Fruit fly (Drosophila melanogaster) whole organism, prepupa: ENCODE measurements around the gene ND-B17.2.

Experiments
- Blimp-1 ChIP-seq: fragments of 200-800 bp; sonication (Bioruptor generic); optimal IDR thresholded peaks from 3 replicates; lab custom pipeline; 2017; ENCODE audit warnings: missing biosample characterization, missing genetic modification characterization, mild to moderate bottlenecking, moderate library complexity, missing genetic modification reagents
- CG11294 ChIP-seq: fragments of 200-800 bp; sonication (Bioruptor generic); IDR thresholded peaks from 2 replicates; pipeline ENCODE4 v1.3.6; 2022; ENCODE audit warnings: missing biosample characterization, missing genetic modification characterization
- CG11762 ChIP-seq: fragments of 200-800 bp; sonication (Bioruptor generic); optimal IDR thresholded peaks from 3 replicates; lab custom pipeline; 2016; ENCODE audit warnings: missing biosample characterization, missing genetic modification characterization; ENCODE audit not compliant: insufficient read depth
- CG11902 ChIP-seq: fragments of 200-800 bp; sonication (Bioruptor generic); optimal IDR thresholded peaks from 3 replicates; lab custom pipeline; 2016; ENCODE audit warnings: missing biosample characterization, missing genetic modification characterization
- CG15336 ChIP-seq: fragments of 200-800 bp; sonication (Bioruptor generic); IDR thresholded peaks from 2 replicates; pipeline ENCODE4 v1.3.6; 2022; ENCODE audit warnings: missing biosample characterization, missing genetic modification characterization
- CG16779 ChIP-seq: fragments of 200-800 bp; sonication (Bioruptor generic); optimal IDR thresholded peaks from 3 replicates; lab custom pipeline; 2017; ENCODE audit warnings: missing biosample characterization, mild to moderate bottlenecking, missing genetic modification characterization
- CG3032 ChIP-seq: fragments of 200-800 bp; optimal IDR thresholded peaks from 2 replicates; lab custom pipeline; 2019; ENCODE audit warnings: missing biosample characterization, mild to moderate bottlenecking, missing genetic modification characterization, moderate library complexity
- CG32006 ChIP-seq: fragments of 200-800 bp; sonication (Bioruptor generic); optimal IDR thresholded peaks from 3 replicates; lab custom pipeline; 2017; ENCODE audit warnings: missing biosample characterization, mild to moderate bottlenecking, missing genetic modification characterization
- CG34406 ChIP-seq: fragments of 200-800 bp; sonication (Bioruptor generic); optimal IDR thresholded peaks from 3 replicates; lab custom pipeline; 2016; ENCODE audit warnings: missing biosample characterization, missing genetic modification characterization
- CG3919 ChIP-seq: fragments of 200-800 bp; sonication (Bioruptor generic); optimal IDR thresholded peaks from 3 replicates; lab custom pipeline; 2016; ENCODE audit warnings: missing biosample characterization, missing genetic modification characterization
- CG4318 ChIP-seq: fragments of 200-800 bp; sonication (Bioruptor generic); optimal IDR thresholded peaks from 3 replicates; lab custom pipeline; 2017; ENCODE audit warnings: missing biosample characterization, mild to moderate bottlenecking, missing genetic modification characterization
- CG6276 ChIP-seq: fragments of 200-800 bp; sonication (Bioruptor generic); optimal IDR thresholded peaks from 2 replicates; lab custom pipeline; 2017; ENCODE audit warnings: missing biosample characterization, mild to moderate bottlenecking, missing genetic modification characterization
- CG6808 ChIP-seq: fragments of 200-800 bp; sonication (Bioruptor generic); optimal IDR thresholded peaks from 3 replicates; lab custom pipeline; 2017; ENCODE audit warnings: missing biosample characterization, missing genetic modification characterization, mild to moderate bottlenecking, moderate library complexity, missing genetic modification reagents
- CG6854 ChIP-seq: fragments of 200-800 bp; sonication (Bioruptor generic); optimal IDR thresholded peaks from 2 replicates; lab custom pipeline; 2017; ENCODE audit warnings: missing biosample characterization, mild to moderate bottlenecking, missing genetic modification characterization
- CG8319 ChIP-seq: fragments of 200-800 bp; sonication (Bioruptor generic); optimal IDR thresholded peaks from 3 replicates; lab custom pipeline; 2016; ENCODE audit warnings: missing biosample characterization, missing genetic modification characterization
- CG8632 ChIP-seq: fragments of 200-800 bp; sonication (Bioruptor generic); optimal IDR thresholded peaks from 3 replicates; lab custom pipeline; 2016; ENCODE audit warnings: missing biosample characterization, missing genetic modification characterization
- Eip75B ChIP-seq: fragments of 200-800 bp; sonication (Bioruptor generic); optimal IDR thresholded peaks from 3 replicates; lab custom pipeline; 2016; ENCODE audit warnings: missing biosample characterization, missing genetic modification characterization
- Eip78C ChIP-seq: fragments of 200-800 bp; sonication (Bioruptor generic); peaks from one replicate; lab custom pipeline; 2016; ENCODE audit warnings: missing biosample characterization, missing genetic modification characterization
- Eip93F ChIP-seq: fragments of 200-800 bp; sonication (Bioruptor generic); optimal IDR thresholded peaks from 2 replicates; lab custom pipeline; 2016; ENCODE audit warnings: missing biosample characterization, mild to moderate bottlenecking, missing genetic modification characterization
- Ets96B ChIP-seq: fragments of 200-800 bp; optimal IDR thresholded peaks from 2 replicates; lab custom pipeline; 2019; ENCODE audit warnings: missing biosample characterization, mild to moderate bottlenecking, missing genetic modification characterization, moderate library complexity
- Gug ChIP-seq: fragments of 200-800 bp; sonication (Bioruptor generic); IDR thresholded peaks from 2 replicates; pipeline ENCODE4 v1.3.6; 2022; ENCODE audit warnings: missing biosample characterization, missing genetic modification characterization
- Hr38 ChIP-seq: sonication (Bioruptor generic); optimal IDR thresholded peaks from 2 replicates; lab custom pipeline; 2016; ENCODE audit warnings: missing biosample characterization, missing genetic modification characterization
- Hr39 ChIP-seq: fragments of 200-800 bp; sonication (Bioruptor generic); optimal IDR thresholded peaks from 2 replicates; lab custom pipeline; 2016; ENCODE audit warnings: missing biosample characterization, missing genetic modification characterization
- Lpt ChIP-seq: fragments of 200-800 bp; sonication (Bioruptor generic); optimal IDR thresholded peaks from 3 replicates; lab custom pipeline; 2016; ENCODE audit warnings: missing biosample characterization, missing genetic modification characterization
- Met ChIP-seq: fragments of 200-800 bp; sonication (Bioruptor generic); optimal IDR thresholded peaks from 3 replicates; lab custom pipeline; 2016; ENCODE audit warnings: missing biosample characterization, missing genetic modification characterization
- OdsH ChIP-seq: fragments of 200-800 bp; sonication (Bioruptor generic); optimal IDR thresholded peaks from 3 replicates; lab custom pipeline; 2016; ENCODE audit warnings: missing biosample characterization, missing genetic modification characterization
- Smox ChIP-seq: fragments of 200-800 bp; sonication (Bioruptor generic); optimal IDR thresholded peaks from 3 replicates; lab custom pipeline; 2016; ENCODE audit warnings: missing biosample characterization, missing genetic modification characterization
- Sox102F ChIP-seq: fragments of 200-800 bp; sonication (Bioruptor generic); optimal IDR thresholded peaks from 2 replicates; lab custom pipeline; 2016; ENCODE audit warnings: missing biosample characterization, mild to moderate bottlenecking, missing genetic modification characterization
- Sox14 ChIP-seq: fragments of 200-800 bp; sonication (Bioruptor generic); optimal IDR thresholded peaks from 3 replicates; lab custom pipeline; 2016; ENCODE audit warnings: missing biosample characterization, missing genetic modification characterization
- Sox15 ChIP-seq: fragments of 200-800 bp; sonication (Bioruptor generic); optimal IDR thresholded peaks from 3 replicates; lab custom pipeline; 2016; ENCODE audit warnings: missing biosample characterization, missing genetic modification characterization
- achi ChIP-seq: fragments of 200-800 bp; sonication (Bioruptor generic); optimal IDR thresholded peaks from 3 replicates; lab custom pipeline; 2016; ENCODE audit warnings: missing biosample characterization, missing genetic modification characterization
- esn ChIP-seq: fragments of 200-800 bp; sonication (Bioruptor generic); optimal IDR thresholded peaks from 2 replicates; lab custom pipeline; 2016; ENCODE audit warnings: missing biosample characterization, mild to moderate bottlenecking, missing genetic modification characterization, moderate library complexity
- lz ChIP-seq: fragments of 200-800 bp; sonication (Bioruptor generic); optimal IDR thresholded peaks from 3 replicates; lab custom pipeline; 2016; ENCODE audit warnings: missing biosample characterization, missing genetic modification characterization
- net ChIP-seq: fragments of 200-800 bp; sonication (Bioruptor generic); optimal IDR thresholded peaks from 3 replicates; lab custom pipeline; 2016; ENCODE audit warnings: missing biosample characterization, missing genetic modification characterization
- pdm3 ChIP-seq: fragments of 200-800 bp; sonication (Bioruptor generic); optimal IDR thresholded peaks from 3 replicates; lab custom pipeline; 2016; ENCODE audit warnings: missing biosample characterization, missing genetic modification characterization
- spab ChIP-seq: fragments of 200-800 bp; sonication (Bioruptor generic); optimal IDR thresholded peaks from 2 replicates; lab custom pipeline; 2017; ENCODE audit warnings: missing biosample characterization, mild to moderate bottlenecking, missing genetic modification characterization, missing genetic modification reagents
- ss ChIP-seq, 2 experiments: fragments of 200-800 bp; sonication (Bioruptor generic); optimal IDR thresholded peaks; 2 replicates in 1 of 2; 3 replicates in 1 of 2; lab custom pipeline; 2017 to 2018; ENCODE audit warnings: mild to moderate bottlenecking in 2 of 2, missing biosample characterization in 2 of 2, missing genetic modification characterization in 2 of 2, moderate library complexity in 1 of 2
- svp ChIP-seq: fragments of 200-800 bp; sonication (Bioruptor generic); peaks from one replicate; lab custom pipeline; 2016; ENCODE audit warnings: missing biosample characterization, missing genetic modification characterization
- topi ChIP-seq: fragments of 200-800 bp; sonication (Bioruptor generic); optimal IDR thresholded peaks from 3 replicates; lab custom pipeline; 2016; ENCODE audit warnings: missing biosample characterization, missing genetic modification characterization

ND-B17.2 gene

dm6 chr2L:2584461-2585056, 4.6 kb upstream of the ND-B17.2 start (continued):
- TF ChIP-seq CG11762 (GFP tag; lab: Kevin White, UChicago) (no peak), Hr39 (peak; percentile 23), Met (no peak), ss (GFP tag; optimal IDR thresholded peaks at IDR 0.05; lab: Kevin White, UChicago) (no peak), Smox (GFP tag; lab: Kevin White, UChicago) (no peak), Eip75B (GFP tag; lab: Kevin White, UChicago) (no peak), achi (GFP tag; lab: Kevin White, UChicago) (peak; percentile 6), OdsH (no peak), CG15336 (GFP tag; lab: Robert Waterston, UW) (peak; percentile 57), CG6276 (GFP tag; lab: Kevin White, UChicago) (no peak), CG8319 (GFP tag; lab: Kevin White, UChicago) (no peak), Sox15 (GFP tag; lab: Kevin White, UChicago) (no peak), CG4318 (no peak), Eip78C (GFP tag; lab: Kevin White, UChicago) (peak; percentile 85), CG11902 (GFP tag; lab: Kevin White, UChicago) (no peak), spab (GFP tag; lab: Kevin White, UChicago) (peak; percentile 40), Lpt (GFP tag; lab: Kevin White, UChicago) (no peak), pdm3 (no peak), Blimp-1 (no peak), CG11294 (GFP tag; lab: Robert Waterston, UW) (no peak), CG3032 (tag; lab: Kevin White, UChicago) (no peak), CG8632 (GFP tag; lab: Kevin White, UChicago) (no peak), net (GFP tag; lab: Kevin White, UChicago) (no peak), Sox102F (GFP tag; lab: Kevin White, UChicago) (no peak)

DNA sequence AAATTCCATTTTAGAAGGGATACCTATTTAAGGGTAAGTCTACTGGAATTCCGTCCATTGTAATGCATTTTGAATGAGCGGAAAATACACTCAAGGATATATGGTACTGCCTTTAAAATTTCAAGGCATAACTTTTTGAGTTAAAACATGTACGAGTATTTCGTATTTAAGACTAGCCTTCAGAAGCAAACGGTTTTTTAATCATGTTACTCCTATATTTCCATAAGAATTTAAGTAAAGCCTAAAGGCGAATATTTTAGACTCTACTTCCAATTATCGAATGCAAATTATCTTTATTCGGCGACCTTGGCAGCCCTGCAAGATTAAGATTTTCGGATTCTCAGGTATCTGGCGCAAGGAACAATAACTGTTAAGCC, 2.6 kb downstream of the ND-B17.2 start, which contains the start of gene Elba2:
TSS of gene Elba2 (plus strand) at position 327 of the 377 bp plus-strand sequence.
- no peak for TF ChIP-seq CG6808 (GFP tag; lab: Kevin White, UChicago)
- no peak for TF ChIP-seq CG15336 (GFP tag; lab: Robert Waterston, UW)
- TF ChIP-seq ss (GFP tag; optimal IDR thresholded peaks at IDR 0.05; lab: Kevin White, UChicago), result no peak
- TF ChIP-seq Eip93F (GFP tag; lab: Kevin White, UChicago), result no peak
- TF ChIP-seq CG34406 (GFP tag; lab: Kevin White, UChicago), result no peak

DNA sequence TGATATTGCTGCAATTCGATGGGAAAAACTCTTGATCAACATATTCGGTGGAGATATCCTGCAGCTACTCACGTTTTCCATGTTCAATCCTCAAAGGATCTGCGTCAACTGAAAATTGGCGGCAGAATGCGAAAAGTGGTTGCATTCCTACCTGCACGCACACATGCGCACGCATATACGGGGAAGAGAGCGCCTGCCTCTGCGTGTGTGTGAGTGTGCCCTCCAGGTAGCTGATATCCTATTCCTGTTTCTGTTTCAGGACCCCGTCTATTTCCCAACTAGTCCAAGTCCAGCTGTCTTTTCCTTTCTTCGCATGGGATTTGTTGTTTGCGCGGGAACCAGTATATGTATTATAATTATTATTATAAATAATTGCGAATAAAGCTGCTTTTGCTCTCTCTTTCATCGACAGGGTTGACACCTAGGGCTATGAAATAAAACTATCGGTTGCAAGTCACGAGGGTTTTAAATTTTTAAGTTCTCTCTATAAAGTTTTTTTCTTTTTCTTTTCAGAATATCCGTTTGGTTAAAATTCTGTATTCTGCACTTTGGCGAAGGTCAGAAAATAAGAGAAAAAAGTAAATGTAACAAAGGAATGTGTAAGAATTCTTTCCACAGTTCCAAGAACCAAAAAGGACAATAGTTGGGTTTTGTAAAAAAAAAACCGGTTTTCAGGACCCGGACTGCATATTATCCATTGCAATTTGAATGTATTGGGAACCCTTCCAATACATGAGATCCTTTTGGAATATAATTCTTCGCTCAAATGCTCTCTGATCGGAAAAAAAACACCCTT, 3.2 kb downstream of the ND-B17.2 start, which contains the start of gene insv:
TSS of gene insv (minus strand) at position 433 of the 796 bp plus-strand sequence.
- no peak for TF ChIP-seq CG11762 (GFP tag; lab: Kevin White, UChicago)
- TF ChIP-seq CG32006, result no peak
- TF ChIP-seq Hr39, result peak; percentile 17
- no peak for TF ChIP-seq CG16779
- no peak for TF ChIP-seq CG3032 (tag; lab: Kevin White, UChicago)
- no peak for TF ChIP-seq CG6854 (GFP tag; lab: Kevin White, UChicago)
- no peak for TF ChIP-seq Gug (GFP tag; lab: Robert Waterston, UW)
- TF ChIP-seq svp (GFP tag; lab: Kevin White, UChicago), result no peak
- no peak for TF ChIP-seq Hr38 (GFP tag; lab: Kevin White, UChicago)
- peak; percentile 4 for TF ChIP-seq Sox14 (GFP tag; lab: Kevin White, UChicago)
- TF ChIP-seq Ets96B (tag; lab: Kevin White, UChicago), result no peak
- no peak for TF ChIP-seq achi (GFP tag; lab: Kevin White, UChicago)
- no peak for TF ChIP-seq lz (GFP tag; lab: Kevin White, UChicago)
- TF ChIP-seq net (GFP tag; lab: Kevin White, UChicago), result no peak
- TF ChIP-seq topi, result no peak
- TF ChIP-seq CG3919 (GFP tag; lab: Kevin White, UChicago), result no peak
- peak; percentile 20 for TF ChIP-seq esn (GFP tag; lab: Kevin White, UChicago)
